Worm (Caenorhabditis elegans) whole organism, late embryonic: ENCODE measurements around the gene F45E1.2.

ENCODE experiments used
- ama-1 ChIP-seq: fragments of 150-350 bp; optimal IDR thresholded peaks from 2 replicates; lab custom pipeline; 2014
- ets-4 ChIP-seq: sonication (generic microtip); optimal IDR thresholded peaks from 2 replicates; lab custom pipeline; 2016; ENCODE audit warnings: missing genetic modification characterization, missing compliant biosample characterization
- pha-4 ChIP-seq: fragments of 150-350 bp; optimal IDR thresholded peaks from 2 replicates; lab custom pipeline; 2018; ENCODE audit warnings: missing biosample characterization, missing genetic modification reagents, missing genetic modification characterization
- unc-42 ChIP-seq: sonication (generic microtip); optimal IDR thresholded peaks from 2 replicates; lab custom pipeline; 2016; ENCODE audit warnings: missing genotype, missing genetic modification characterization, missing compliant biosample characterization

ce11 chrX:8010652-8011051, 7.1 kb downstream of the F45E1.2 start:
- TF ChIP-seq ets-4 (tag; lab: Kevin White, UChicago) (no peak), unc-42 (tag; lab: Kevin White, UChicago) (no peak), ama-1 (no peak), pha-4 (tag; lab: Kevin White, UChicago) (no peak)
